Worm (Caenorhabditis elegans): Measurements from ENCODE around the gene C14A4.13.

The C14A4.13 gene

DNA sequence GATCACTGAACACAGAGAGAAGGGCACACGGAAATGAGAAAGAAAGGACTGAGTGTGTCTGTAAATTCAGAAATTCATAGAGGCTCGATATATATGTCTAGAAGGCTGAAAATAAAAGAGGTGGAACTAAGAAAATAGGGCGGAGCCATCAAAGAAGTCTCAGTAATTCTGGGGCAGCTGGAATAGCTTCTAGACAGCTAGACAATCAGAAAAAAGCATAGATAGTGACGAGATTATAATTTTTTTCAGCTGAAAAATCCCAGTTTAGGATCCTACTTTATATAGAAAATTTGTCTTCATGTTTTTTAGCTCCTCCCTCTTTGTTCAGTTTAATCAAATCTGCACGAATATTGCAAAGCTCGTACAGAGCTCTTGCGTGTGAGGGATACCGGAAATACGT is 46.8 kb downstream of the C14A4.13 start, which contains the start of gene D2089.3:
Gene D2089.3 (minus strand): TSS at position 101 of the 400 bp plus-strand sequence.
- TF ChIP-seq W03F9.2 (tag; optimal IDR thresholded peaks at IDR 0.05) (no peak), him-1 (tag; optimal IDR thresholded peaks at IDR 0.05) (no peak), dao-5 (tag; optimal IDR thresholded peaks at IDR 0.05) (no peak)

Measured in whole organism, L4/young adult.